Worm (Caenorhabditis elegans) whole organism, L1 larva: ENCODE measurements around the gene srg-45.

ENCODE experiments used
- Y116A8C.19 ChIP-seq: sonication (generic microtip); optimal IDR thresholded peaks from 2 replicates; lab custom pipeline; 2016; ENCODE audit warnings: missing compliant biosample characterization, missing genetic modification characterization, borderline replicate concordance
- aha-1 ChIP-seq: fragments of 150-350 bp; optimal IDR thresholded peaks from 2 replicates; lab custom pipeline; 2014; ENCODE audit warnings: missing biosample characterization, missing genetic modification characterization
- alr-1 ChIP-seq: fragments of 200-800 bp; sonication (Bioruptor generic); optimal IDR thresholded peaks from 2 replicates; lab custom pipeline; 2018; ENCODE audit warnings: borderline replicate concordance, mild to moderate bottlenecking, missing genetic modification characterization, missing compliant biosample characterization
- aly-2 ChIP-seq: fragments of 150-350 bp; optimal IDR thresholded peaks from 2 replicates; lab custom pipeline; 2014; ENCODE audit warnings: missing biosample characterization, missing genetic modification characterization
- ama-1 ChIP-seq: fragments of 150-350 bp; optimal IDR thresholded peaks from 2 replicates; lab custom pipeline; 2014
- ceh-82 ChIP-seq, 3 experiments: fragments of 150-350 bp in 1 of 3; sonication (generic microtip) in 2 of 3; optimal IDR thresholded peaks; 2 replicates each; lab custom pipeline; 2014 to 2017; ENCODE audit warnings: missing biosample characterization in 3 of 3, missing genetic modification characterization in 3 of 3
- ceh-88 ChIP-seq: fragments of 200-800 bp; sonication (Bioruptor generic); IDR thresholded peaks from 2 replicates; pipeline ENCODE4 v1.3.6; 2022; ENCODE audit warnings: missing genetic modification characterization, missing compliant biosample characterization
- ceh-90 ChIP-seq: sonication (generic microtip); optimal IDR thresholded peaks from 2 replicates; lab custom pipeline; 2016; ENCODE audit warnings: missing genetic modification characterization, missing compliant biosample characterization
- dpl-1 ChIP-seq, 3 experiments: fragments of 150-350 bp in 2 of 3; sonication (generic microtip) in 1 of 3; optimal IDR thresholded peaks; 2 replicates each; lab custom pipeline; 2014 to 2017; ENCODE audit warnings: missing biosample characterization in 3 of 3, missing genetic modification characterization in 3 of 3, missing genetic modification reagents in 3 of 3
- dsc-1 ChIP-seq: sonication (generic microtip); optimal IDR thresholded peaks from 2 replicates; lab custom pipeline; 2016; ENCODE audit warnings: mild to moderate bottlenecking, missing genetic modification characterization, missing compliant biosample characterization
- efl-1 ChIP-seq, 4 experiments: fragments of 150-350 bp; optimal IDR thresholded peaks in 3 of 4; peaks in 1 of 4; 1 replicate in 1 of 4; 2 replicates in 3 of 4; lab custom pipeline; 2014; ENCODE audit warnings: missing biosample characterization in 2 of 4, missing genetic modification characterization in 2 of 4, missing genetic modification reagents in 2 of 4
- elt-3 ChIP-seq, 6 experiments: fragments of 150-350 bp in 1 of 6; sonication (generic microtip); optimal IDR thresholded peaks; 2 replicates each; lab custom pipeline; 2017 to 2018; ENCODE audit warnings: missing biosample characterization in 6 of 6, missing genetic modification characterization in 6 of 6, inconsistent platforms in 1 of 6
- ets-5 ChIP-seq: fragments of 200-800 bp; sonication (Bioruptor generic); IDR thresholded peaks from 2 replicates; pipeline ENCODE4 v1.3.6; 2022; ENCODE audit warnings: missing genetic modification characterization, missing compliant biosample characterization
- fkh-10 ChIP-seq: sonication (generic microtip); optimal IDR thresholded peaks from 2 replicates; lab custom pipeline; 2017; ENCODE audit warnings: missing biosample characterization, missing genetic modification reagents, missing genetic modification characterization
- fkh-4 ChIP-seq: sonication (generic microtip); optimal IDR thresholded peaks from 2 replicates; lab custom pipeline; 2016; ENCODE audit warnings: missing compliant biosample characterization, missing genetic modification characterization, borderline replicate concordance
- fos-1 ChIP-seq: fragments of 150-350 bp; optimal IDR thresholded peaks from 2 replicates; lab custom pipeline; 2014; ENCODE audit warnings: missing biosample characterization, missing genetic modification characterization
- grh-1 ChIP-seq: fragments of 200-800 bp; sonication (Bioruptor generic); IDR thresholded peaks from 2 replicates; pipeline ENCODE4 v1.3.6; 2022; ENCODE audit warnings: missing genetic modification reagents, missing genetic modification characterization, missing compliant biosample characterization
- hlh-17 ChIP-seq: fragments of 200-800 bp; sonication (Bioruptor generic); optimal IDR thresholded peaks from 2 replicates; lab custom pipeline; 2018; ENCODE audit warnings: missing genetic modification characterization, mild to moderate bottlenecking, missing compliant biosample characterization, moderate library complexity, borderline replicate concordance
- irx-1 ChIP-seq: sonication (generic microtip); optimal IDR thresholded peaks from 2 replicates; lab custom pipeline; 2016; ENCODE audit warnings: missing genetic modification characterization, missing compliant biosample characterization
- jun-1 ChIP-seq: fragments of 150-350 bp; optimal IDR thresholded peaks from 2 replicates; lab custom pipeline; 2014; ENCODE audit warnings: missing biosample characterization, missing genetic modification reagents, missing genetic modification characterization
- lin-14 ChIP-seq: fragments of 200-800 bp; sonication (Bioruptor generic); optimal IDR thresholded peaks from 2 replicates; lab custom pipeline; 2018; ENCODE audit warnings: mild to moderate bottlenecking, missing genetic modification characterization, moderate library complexity, missing compliant biosample characterization
- lin-15B ChIP-seq: fragments of 150-350 bp; sonication (generic microtip); optimal IDR thresholded peaks from 3 replicates; lab custom pipeline; 2014; ENCODE audit warnings: missing biosample characterization, missing genetic modification characterization
- lir-3 ChIP-seq: sonication (generic microtip); optimal IDR thresholded peaks from 2 replicates; lab custom pipeline; 2016; ENCODE audit warnings: mild to moderate bottlenecking, missing genetic modification characterization, moderate library complexity, missing compliant biosample characterization; ENCODE audit not compliant: poor library complexity
- lsy-2 ChIP-seq, 2 experiments: fragments of 150-350 bp; optimal IDR thresholded peaks; 2 replicates each; lab custom pipeline; 2014; ENCODE audit warnings: missing biosample characterization in 2 of 2, missing genetic modification characterization in 2 of 2
- mdl-1 ChIP-seq, 2 experiments: fragments of 150-350 bp; optimal IDR thresholded peaks; 2 replicates each; lab custom pipeline; 2014 to 2017; ENCODE audit warnings: missing biosample characterization in 2 of 2, missing genetic modification characterization in 2 of 2, inconsistent platforms in 1 of 2
- mef-2 ChIP-seq: fragments of 150-350 bp; optimal IDR thresholded peaks from 2 replicates; lab custom pipeline; 2014; ENCODE audit warnings: missing biosample characterization, missing genetic modification characterization
- nhr-12 ChIP-seq: sonication (generic microtip); optimal IDR thresholded peaks from 2 replicates; lab custom pipeline; 2017; ENCODE audit warnings: missing biosample characterization, missing genetic modification characterization
- nhr-19 ChIP-seq: fragments of 200-800 bp; sonication (Bioruptor generic); conservative IDR thresholded peaks from 2 replicates; pipeline ENCODE4 v1.3.6; 2022; ENCODE audit warnings: missing genetic modification characterization, missing compliant biosample characterization
- nhr-28 ChIP-seq: fragments of 150-350 bp; optimal IDR thresholded peaks from 2 replicates; lab custom pipeline; 2014; ENCODE audit warnings: missing biosample characterization, missing genetic modification characterization
- nhr-47 ChIP-seq: sonication (generic microtip); optimal IDR thresholded peaks from 2 replicates; lab custom pipeline; 2016; ENCODE audit warnings: mild to moderate bottlenecking, missing genetic modification characterization, moderate library complexity, missing compliant biosample characterization
- nhr-71 ChIP-seq: sonication (generic microtip); optimal IDR thresholded peaks from 2 replicates; lab custom pipeline; 2016; ENCODE audit warnings: mild to moderate bottlenecking, missing genetic modification characterization, moderate library complexity, missing compliant biosample characterization
- nhr-76 ChIP-seq: sonication (generic microtip); optimal IDR thresholded peaks from 2 replicates; lab custom pipeline; 2017; ENCODE audit warnings: missing biosample characterization, missing genetic modification characterization
- nhr-77 ChIP-seq: fragments of 150-350 bp; optimal IDR thresholded peaks from 2 replicates; lab custom pipeline; 2014; ENCODE audit warnings: missing biosample characterization, missing genetic modification characterization
- nhr-85 ChIP-seq: sonication (generic microtip); peaks from one replicate; lab custom pipeline; 2016; ENCODE audit warnings: missing genetic modification characterization, inconsistent platforms, missing compliant biosample characterization
- nhr-90 ChIP-seq: sonication (generic microtip); optimal IDR thresholded peaks from 2 replicates; lab custom pipeline; 2016; ENCODE audit warnings: mild to moderate bottlenecking, missing genetic modification characterization, missing compliant biosample characterization; ENCODE audit not compliant: poor library complexity
- pag-3 ChIP-seq: sonication (generic microtip); optimal IDR thresholded peaks from 2 replicates; lab custom pipeline; 2017; ENCODE audit warnings: missing genetic modification characterization, mild to moderate bottlenecking, missing compliant biosample characterization, antibody characterized with exemption, borderline replicate concordance; ENCODE audit not compliant: insufficient read depth
- skn-1 ChIP-seq: fragments of 150-350 bp; optimal IDR thresholded peaks from 2 replicates; lab custom pipeline; 2014; ENCODE audit warnings: missing biosample characterization, missing genetic modification characterization
- snu-23 ChIP-seq: sonication (generic microtip); optimal IDR thresholded peaks from 2 replicates; lab custom pipeline; 2016; ENCODE audit warnings: missing genetic modification characterization, missing compliant biosample characterization
- sox-4 ChIP-seq: sonication (generic microtip); optimal IDR thresholded peaks from 2 replicates; lab custom pipeline; 2016; ENCODE audit warnings: missing genetic modification characterization, missing compliant biosample characterization
- sptf-1 ChIP-seq: fragments of 150-350 bp; optimal IDR thresholded peaks from 2 replicates; lab custom pipeline; 2014; ENCODE audit warnings: missing biosample characterization, missing genetic modification characterization
- sup-37 ChIP-seq: fragments of 200-800 bp; sonication (Bioruptor generic); optimal IDR thresholded peaks from 2 replicates; lab custom pipeline; 2018; ENCODE audit warnings: mild to moderate bottlenecking, missing genetic modification characterization, missing compliant biosample characterization
- swsn-7 ChIP-seq: sonication (generic microtip); optimal IDR thresholded peaks from 2 replicates; lab custom pipeline; 2016; ENCODE audit warnings: missing genetic modification characterization, missing compliant biosample characterization
- tbx-2 ChIP-seq: sonication (generic microtip); optimal IDR thresholded peaks from 2 replicates; lab custom pipeline; 2016; ENCODE audit warnings: missing genetic modification characterization, missing compliant biosample characterization
- tlp-1 ChIP-seq: fragments of 150-350 bp; optimal IDR thresholded peaks from 2 replicates; lab custom pipeline; 2014; ENCODE audit warnings: missing biosample characterization, missing genetic modification characterization
- unc-30 ChIP-seq: sonication (generic microtip); optimal IDR thresholded peaks from 2 replicates; lab custom pipeline; 2017; ENCODE audit warnings: missing biosample characterization, missing genetic modification characterization
- unc-86 ChIP-seq: sonication (generic microtip); optimal IDR thresholded peaks from 2 replicates; lab custom pipeline; 2016; ENCODE audit warnings: missing genetic modification characterization, missing compliant biosample characterization
- xbp-1 ChIP-seq: sonication (generic microtip); optimal IDR thresholded peaks from 2 replicates; lab custom pipeline; 2016; ENCODE audit warnings: missing genetic modification characterization, missing compliant biosample characterization
- zip-4 ChIP-seq: fragments of 200-800 bp; sonication (Bioruptor generic); optimal IDR thresholded peaks from 2 replicates; lab custom pipeline; 2018; ENCODE audit warnings: mild to moderate bottlenecking, missing genetic modification characterization, moderate library complexity, missing compliant biosample characterization
- ztf-11 ChIP-seq, 2 experiments: sonication (generic microtip); optimal IDR thresholded peaks; 2 replicates each; lab custom pipeline; 2016 to 2017; ENCODE audit warnings: missing genetic modification characterization in 2 of 2, missing biosample characterization in 1 of 2, missing compliant biosample characterization in 1 of 2

srg-45 gene

DNA sequence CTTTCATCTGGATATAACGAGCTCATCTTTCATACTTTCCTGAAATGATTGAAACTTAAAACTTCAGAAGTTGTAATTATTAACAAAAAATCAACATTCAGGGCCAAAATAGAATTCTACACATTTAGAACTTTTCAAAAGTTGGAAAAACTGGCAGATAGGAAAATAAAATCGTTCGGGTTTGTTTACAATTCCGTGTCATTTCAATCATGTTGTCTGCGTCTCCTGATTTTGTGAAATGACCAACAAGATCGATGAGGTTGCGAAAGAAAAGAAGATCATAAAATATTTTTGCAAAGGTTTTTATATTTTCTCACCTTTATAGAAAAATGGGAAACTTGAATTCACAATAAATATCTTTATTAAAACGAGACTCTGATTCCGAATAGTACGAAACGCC lies 18.7 kb upstream of the srg-45 start, which contains the start of gene rskd-1 (continued):
- TF ChIP-seq nhr-12 (tag; lab: Kevin White, UChicago) (no peak), lin-14 (GFP tag; lab: Kevin White, UChicago) (peak; percentile 53), fos-1 (no peak), aly-2 (no peak), alr-1 (tag; lab: Kevin White, UChicago) (no peak), nhr-28 (tag; lab: Kevin White, UChicago) (no peak), nhr-85 (tag; lab: Kevin White, UChicago) (no peak), unc-86 (tag; lab: Kevin White, UChicago) (no peak), unc-30 (tag; lab: Kevin White, UChicago) (no peak), snu-23 (GFP tag; lab: Kevin White, UChicago) (peak; percentile 29), fkh-10 (GFP tag; lab: Kevin White, UChicago) (no peak), fkh-4 (tag; lab: Kevin White, UChicago) (no peak), xbp-1 (no peak), nhr-76 (tag; lab: Kevin White, UChicago) (no peak), ets-5 (no peak)
- TF ChIP-seq, all 84 proteins: peak for 11

DNA sequence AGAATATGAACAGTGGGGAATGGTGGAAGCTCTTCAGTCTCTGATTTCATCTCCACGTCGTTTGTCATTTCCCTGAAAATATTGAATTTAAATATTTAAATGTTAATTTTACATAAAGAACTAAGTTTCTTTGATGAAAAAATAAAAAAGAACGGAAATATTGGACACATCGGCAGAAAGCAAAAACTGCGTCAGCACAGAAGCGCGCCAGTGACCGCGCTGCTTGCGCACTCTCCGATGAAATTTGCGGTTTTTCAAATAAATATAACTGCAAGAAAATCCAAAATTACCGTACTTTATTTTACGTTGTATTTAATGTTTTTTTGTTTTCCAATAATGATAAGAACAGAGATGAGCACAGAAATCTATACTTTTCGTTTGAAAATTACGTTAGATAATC lies 15.7 kb upstream of the srg-45 start, which contains the start of the genes srpa-68 and srh-16:
Gene srpa-68 (minus strand): TSS at position 72 of the 400 bp plus-strand sequence.
Gene srh-16 (plus strand): TSS at position 275 of the 400 bp plus-strand sequence.
- TF ChIP-seq fkh-10 (GFP tag; lab: Kevin White, UChicago) (peak; percentile 77), ztf-11 (tag; optimal IDR thresholded peaks at IDR 0.05; lab: Kevin White, UChicago) (peak; percentile 71 to 80), nhr-47 (tag; lab: Kevin White, UChicago) (peak; percentile 96), hlh-17 (GFP tag; lab: Kevin White, UChicago) (no peak), lin-15B (peak; percentile 70), grh-1 (GFP tag; lab: Robert Waterston, UW) (peak; percentile 93), lsy-2 (tag; optimal IDR thresholded peaks at IDR 0.05; lab: Kevin White, UChicago) (peak; percentile 94), jun-1 (tag; lab: Kevin White, UChicago) (peak; percentile 78), mdl-1 (tag; optimal IDR thresholded peaks at IDR 0.05; lab: Kevin White, UChicago) (peak in 1 of 2 experiments; percentile 77), Y116A8C.19 (tag; lab: Kevin White, UChicago) (no peak), nhr-71 (tag; lab: Kevin White, UChicago) (peak; percentile 95), fos-1 (peak; percentile 58), nhr-19 (peak; percentile 94), efl-1 (optimal IDR thresholded peaks at IDR 0.05; lab: Kevin White, UChicago) (peak; percentile 82 to 99), efl-1 (GFP tag; optimal IDR thresholded peaks at IDR 0.05 in 1 of 2; lab: Kevin White, UChicago) (peak; percentile 97 to 100), sptf-1 (no peak), aha-1 (tag; lab: Kevin White, UChicago) (peak; percentile 27), nhr-77 (tag; lab: Kevin White, UChicago) (peak; percentile 77), dpl-1 (GFP tag; optimal IDR thresholded peaks at IDR 0.05; lab: Kevin White, UChicago) (peak; percentile 98 to 99 (median 99)), ceh-88 (GFP tag; lab: Robert Waterston, UW) (peak; percentile 76), ceh-82 (tag; optimal IDR thresholded peaks at IDR 0.05; lab: Kevin White, UChicago) (peak; percentile 91 to 93 (median 93)), unc-30 (tag; lab: Kevin White, UChicago) (peak; percentile 41), alr-1 (tag; lab: Kevin White, UChicago) (no peak), swsn-7 (tag; lab: Kevin White, UChicago) (peak; percentile 93), ama-1 (lab: Kevin White, UChicago) (peak; percentile 67), tlp-1 (tag; lab: Kevin White, UChicago) (no peak), irx-1 (tag; lab: Kevin White, UChicago) (peak; percentile 90), aly-2 (peak; percentile 82), sup-37 (GFP tag; lab: Kevin White, UChicago) (peak; percentile 89), pag-3 (tag; lab: Kevin White, UChicago) (no peak), sox-4 (peak; percentile 87), zip-4 (GFP tag; lab: Kevin White, UChicago) (peak; percentile 86), ceh-90 (peak; percentile 42), lir-3 (peak; percentile 68), mef-2 (tag; lab: Kevin White, UChicago) (peak; percentile 5), tbx-2 (peak; percentile 93), elt-3 (tag; optimal IDR thresholded peaks at IDR 0.05; lab: Kevin White, UChicago) (peak in 2 of 6 experiments; percentile 86 to 89), skn-1 (tag; lab: Kevin White, UChicago) (peak; percentile 90), nhr-90 (tag; lab: Kevin White, UChicago) (peak; percentile 95), dsc-1 (tag; lab: Kevin White, UChicago) (peak; percentile 94), nhr-12 (tag; lab: Kevin White, UChicago) (no peak)
